Worm (Caenorhabditis elegans): ENCODE measurements around the gene K09F6.9.

DNA sequence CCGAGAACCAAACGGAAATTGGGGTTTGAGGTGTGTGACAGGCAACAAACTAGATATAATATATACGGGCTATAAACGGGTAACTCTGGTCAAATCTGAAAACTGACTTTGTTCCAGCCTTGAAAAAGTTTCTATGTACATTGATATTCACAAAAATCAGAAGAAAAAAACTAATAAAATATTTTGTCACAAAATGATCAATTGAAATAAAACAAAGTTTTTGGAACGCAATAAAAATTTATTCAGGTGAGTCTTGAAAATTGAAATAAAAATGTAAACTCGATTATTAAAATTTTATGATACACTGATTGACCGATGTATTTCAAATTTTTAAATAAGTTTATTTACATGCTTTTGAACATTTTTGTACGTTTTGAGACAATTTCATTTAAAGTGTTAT lies 19.8 kb upstream of the K09F6.9 start, which contains the start of gene B0281.6:
- no peak for TF ChIP-seq snpc-1.2 (GFP tag; IDR thresholded peaks at IDR 0.05)
- no peak for TF ChIP-seq nhr-76 (tag; optimal IDR thresholded peaks at IDR 0.05)
- no peak for TF ChIP-seq fos-1 (tag; optimal IDR thresholded peaks at IDR 0.05)
- no peak for TF ChIP-seq lin-1 (GFP tag; IDR thresholded peaks at IDR 0.05)
- no peak for TF ChIP-seq mdt-29 (GFP tag; IDR thresholded peaks at IDR 0.05)
- TF ChIP-seq nhr-11 (tag; optimal IDR thresholded peaks at IDR 0.05), result no peak
- TF ChIP-seq nhr-237 (tag; optimal IDR thresholded peaks at IDR 0.05), result no peak
- no peak for TF ChIP-seq nhr-6 (tag; optimal IDR thresholded peaks at IDR 0.05)
- TF ChIP-seq unc-62 (GFP tag; optimal IDR thresholded peaks at IDR 0.05 in 1 of 2), result no peak
- no peak for TF ChIP-seq unc-62 (tag; optimal IDR thresholded peaks at IDR 0.05)
- no peak for TF ChIP-seq Y75B8A.6 (GFP tag; IDR thresholded peaks at IDR 0.05)
- TF ChIP-seq snpc-4 (tag; optimal IDR thresholded peaks at IDR 0.05), result no peak
- TF ChIP-seq ceh-82 (tag; optimal IDR thresholded peaks at IDR 0.05), result no peak
- no peak for TF ChIP-seq lim-7 (GFP tag; IDR thresholded peaks at IDR 0.05)

Data from whole organism, L4 larva.